Worm (Caenorhabditis elegans) whole organism, L4 larva: Measurements from ENCODE around the gene clec-4.
"Not testable (repeated sequence)": the region's sequence is repeated elsewhere in the genome, so short reads cannot be mapped to it uniquely, and the experiment has no call there.

ENCODE experiments used
- D1046.2 ChIP-seq: fragments of 200-800 bp; sonication (Bioruptor generic); IDR thresholded peaks from 2 replicates; pipeline ENCODE4 v1.3.6; 2022; ENCODE audit warnings: missing genetic modification characterization, missing compliant biosample characterization
- Y48G9A.11 ChIP-seq: fragments of 200-800 bp; sonication (Bioruptor generic); IDR thresholded peaks from 2 replicates; pipeline ENCODE4 v1.3.6; 2022; ENCODE audit warnings: missing genetic modification reagents, missing genetic modification characterization, missing compliant biosample characterization
- ceh-32 ChIP-seq: sonication (generic microtip); optimal IDR thresholded peaks from 2 replicates; lab custom pipeline; 2016; ENCODE audit warnings: mild to moderate bottlenecking, missing genetic modification characterization, missing compliant biosample characterization; ENCODE audit not compliant: poor library complexity
- dmd-6 ChIP-seq: fragments of 200-800 bp; sonication (Bioruptor generic); IDR thresholded peaks from 2 replicates; pipeline ENCODE4 v1.3.6; 2022; ENCODE audit warnings: missing genetic modification reagents, missing genetic modification characterization, missing compliant biosample characterization
- duxl-1 ChIP-seq: sonication (generic microtip); optimal IDR thresholded peaks from 2 replicates; lab custom pipeline; 2016; ENCODE audit warnings: mild to moderate bottlenecking, missing genetic modification characterization, moderate library complexity, missing compliant biosample characterization; ENCODE audit not compliant: poor library complexity
- hlh-11 ChIP-seq: fragments of 200-800 bp; sonication (Bioruptor generic); optimal IDR thresholded peaks from 2 replicates; lab custom pipeline; 2018; ENCODE audit warnings: mild to moderate bottlenecking, missing genetic modification characterization, missing compliant biosample characterization
- lim-7 ChIP-seq: fragments of 200-800 bp; sonication (Bioruptor generic); IDR thresholded peaks from 2 replicates; pipeline ENCODE4 v1.3.6; 2022; ENCODE audit warnings: missing genetic modification characterization, missing compliant biosample characterization
- mxl-2 ChIP-seq: fragments of 200-800 bp; sonication (Bioruptor generic); conservative IDR thresholded peaks from 2 replicates; pipeline ENCODE4 v1.3.6; 2022; ENCODE audit warnings: missing genetic modification reagents, missing genetic modification characterization, missing compliant biosample characterization
- mxl-3 ChIP-seq: fragments of 200-800 bp; sonication (Bioruptor generic); optimal IDR thresholded peaks from 2 replicates; lab custom pipeline; 2018; ENCODE audit warnings: mild to moderate bottlenecking, missing genetic modification characterization, missing compliant biosample characterization
- nhr-237 ChIP-seq: sonication (generic microtip); optimal IDR thresholded peaks from 2 replicates; lab custom pipeline; 2017; ENCODE audit warnings: missing biosample characterization, missing genetic modification characterization
- nhr-42 ChIP-seq: fragments of 200-800 bp; sonication (Bioruptor generic); IDR thresholded peaks from 2 replicates; pipeline ENCODE4 v1.3.6; 2022; ENCODE audit warnings: missing genetic modification characterization, missing compliant biosample characterization
- nhr-48 ChIP-seq: sonication (generic microtip); optimal IDR thresholded peaks from 2 replicates; lab custom pipeline; 2016; ENCODE audit warnings: mild to moderate bottlenecking, missing genetic modification characterization, missing compliant biosample characterization
- pha-4 ChIP-seq, 2 experiments: fragments of 150-350 bp in 1 of 2; fragments of 200-800 bp in 1 of 2; sonication (Bioruptor generic) in 1 of 2; IDR thresholded peaks in 1 of 2; optimal IDR thresholded peaks in 1 of 2; 2 replicates each; pipeline versions ENCODE4 v1.3.6 to Lab custom; 2014 to 2022; ENCODE audit warnings: missing genetic modification characterization in 2 of 2, missing genetic modification reagents in 2 of 2, missing biosample characterization in 1 of 2, missing compliant biosample characterization in 1 of 2
- php-3 ChIP-seq: fragments of 200-800 bp; sonication (Bioruptor generic); IDR thresholded peaks from 2 replicates; pipeline ENCODE4 v1.3.6; 2022; ENCODE audit warnings: missing genetic modification reagents, missing genetic modification characterization, missing compliant biosample characterization
- rbr-2 ChIP-seq: sonication (generic microtip); optimal IDR thresholded peaks from 2 replicates; lab custom pipeline; 2016; ENCODE audit warnings: missing genotype, missing genetic modification characterization, missing compliant biosample characterization
- sdz-12 ChIP-seq: fragments of 200-800 bp; sonication (Bioruptor generic); optimal IDR thresholded peaks from 2 replicates; lab custom pipeline; 2018; ENCODE audit warnings: mild to moderate bottlenecking, missing genetic modification characterization, missing compliant biosample characterization
- spr-1 ChIP-seq: sonication (generic microtip); optimal IDR thresholded peaks from 2 replicates; lab custom pipeline; 2016; ENCODE audit warnings: mild to moderate bottlenecking, missing genetic modification characterization, missing compliant biosample characterization
- zfp-2 ChIP-seq: sonication (generic microtip); optimal IDR thresholded peaks from 2 replicates; lab custom pipeline; 2016; ENCODE audit warnings: mild to moderate bottlenecking, missing genetic modification characterization, missing compliant biosample characterization
- ztf-7 ChIP-seq: fragments of 150-350 bp; optimal IDR thresholded peaks from 2 replicates; lab custom pipeline; 2014; ENCODE audit warnings: missing biosample characterization, missing genetic modification characterization

Gene clec-4

DNA sequence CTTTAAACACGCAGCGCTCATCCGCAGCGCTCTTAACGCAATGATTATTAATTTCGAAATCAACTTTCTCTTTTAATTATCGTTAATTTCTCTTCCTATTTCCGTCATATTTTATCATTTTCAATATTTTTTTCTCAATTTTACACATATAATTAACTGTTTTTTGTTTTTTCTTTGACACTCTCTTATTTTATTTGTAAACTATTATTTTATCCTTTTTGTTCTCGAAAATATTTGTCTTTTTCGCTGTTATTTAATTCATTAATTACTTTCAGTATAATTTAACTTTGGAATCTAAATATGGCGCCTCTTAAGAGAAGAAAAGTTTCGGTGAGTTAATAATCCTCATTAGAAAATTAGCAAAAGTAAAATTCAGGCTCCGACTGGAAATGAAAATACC is 44.7 kb downstream of the clec-4 start, which contains the start of gene F49C5.3:
Gene F49C5.3, plus strand, starts transcription at position 301 of the 400 bp plus-strand sequence.
- not testable (repeated sequence) for TF ChIP-seq mxl-2; dmd-6 (GFP tag; lab: Robert Waterston, UW); zfp-2 (tag; lab: Kevin White, UChicago)

- TF ChIP-seq ceh-32 = no peak
- TF ChIP-seq D1046.2 (GFP tag; lab: Robert Waterston, UW) = no peak
- no peak for TF ChIP-seq nhr-42 (GFP tag; lab: Robert Waterston, UW)
- TF ChIP-seq hlh-11 (tag; lab: Kevin White, UChicago) = no peak
- TF ChIP-seq ztf-7 (tag; lab: Kevin White, UChicago) = no peak
- no peak for TF ChIP-seq nhr-48
- no peak for TF ChIP-seq nhr-237 (tag; lab: Kevin White, UChicago)
Observed at ce11 chrII:12535297-12535803, 45.6 kb downstream of the clec-4 start, which contains the start of gene nimk-1. Gene nimk-1 (plus strand): TSS chrII:12535753.

- no peak for TF ChIP-seq sdz-12
- no peak for TF ChIP-seq Y48G9A.11 (GFP tag; lab: Robert Waterston, UW)
- TF ChIP-seq duxl-1 = no peak
- no peak for TF ChIP-seq pha-4 (GFP tag; IDR thresholded peaks at IDR 0.05; lab: Robert Waterston, UW)
- no peak for TF ChIP-seq pha-4 (tag; optimal IDR thresholded peaks at IDR 0.05; lab: Kevin White, UChicago)
- no peak for TF ChIP-seq dmd-6 (GFP tag; lab: Robert Waterston, UW)
- TF ChIP-seq spr-1 (tag; lab: Kevin White, UChicago) = no peak
- no peak for TF ChIP-seq mxl-3 (GFP tag; lab: Kevin White, UChicago)
- TF ChIP-seq rbr-2 (tag; lab: Kevin White, UChicago) = no peak
- TF ChIP-seq lim-7 (GFP tag; lab: Robert Waterston, UW) = no peak
- TF ChIP-seq php-3 (GFP tag; lab: Robert Waterston, UW) = no peak
Observed at ce11 chrII:12530958-12531357, 50.0 kb downstream of the clec-4 start, which contains the start of gene srx-120. Gene srx-120 (plus strand): TSS chrII:12531258.
